Fruit fly (Drosophila melanogaster) whole organism, larva: ENCODE data around the gene CG2975.
A peak's percentile ranks its signal among the peaks of the same experiment; 100 is the strongest.

Source experiments
- noc ChIP-seq: fragments of 200-800 bp; sonication (Bioruptor generic); optimal IDR thresholded peaks from 3 replicates; lab custom pipeline; 2019; ENCODE audit warnings: missing biosample characterization, mild to moderate bottlenecking, missing genetic modification characterization, moderate library complexity

Gene CG2975

DNA sequence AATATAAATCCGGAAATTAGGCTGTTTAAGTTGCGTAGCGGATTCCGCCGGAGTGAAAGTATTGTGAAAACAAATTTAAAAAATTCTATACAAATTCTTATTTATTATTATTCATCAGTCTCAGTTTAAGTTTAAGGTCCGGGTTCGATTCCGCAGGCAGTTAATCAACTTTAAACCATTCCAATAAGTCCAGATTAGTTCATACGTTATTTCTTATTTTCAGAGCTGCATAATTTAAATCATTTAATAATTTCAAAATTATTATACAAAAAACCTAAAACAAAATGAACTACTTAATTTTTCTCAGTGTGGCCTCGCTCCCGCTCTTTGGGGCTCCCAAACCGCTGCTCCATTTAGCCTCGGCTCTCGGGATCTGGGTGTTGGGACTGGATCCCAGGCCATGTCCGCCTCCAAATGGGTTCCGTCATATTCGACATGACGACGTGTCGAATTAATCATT, 9.6 kb upstream of the CG2975 start:
- TF ChIP-seq noc = peak; percentile 91

dm6 chr2L:2837742-2838461, 2.0 kb upstream of the CG2975 start, which contains the start of the genes CG3119 and Cpr23B:
Gene CG3119 (minus strand): TSS chr2L:2837833.
Gene Cpr23B (plus strand): TSS chr2L:2838411.
- TF ChIP-seq noc = no peak

DNA sequence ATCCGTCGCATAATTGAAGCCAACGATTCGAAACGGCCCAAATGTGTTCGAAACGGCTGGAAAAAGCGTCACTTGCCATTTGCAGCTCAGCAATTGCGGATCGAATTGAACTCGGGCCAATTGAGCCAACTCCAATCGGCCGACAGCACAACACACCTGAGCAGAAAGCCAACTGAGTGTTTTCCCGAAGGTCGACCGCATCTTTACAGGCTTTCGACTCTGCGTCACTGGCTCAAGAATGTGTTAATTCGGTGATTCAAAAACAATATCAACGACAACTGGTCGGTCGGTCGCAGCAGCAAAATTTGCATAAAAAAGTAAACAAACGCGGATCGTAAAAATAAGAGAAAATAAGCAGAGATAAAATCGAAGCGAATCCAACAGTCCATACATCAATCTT, 387 bp downstream of the CG2975 start:
- no peak for TF ChIP-seq noc

- no peak for TF ChIP-seq noc
These were observed 4.5 kb downstream of the CG2975 start, which contains the start of gene CG18558 for dm6 chr2L:2844413-2844812. Gene CG18558 (minus strand): TSS chr2L:2844513.

DNA sequence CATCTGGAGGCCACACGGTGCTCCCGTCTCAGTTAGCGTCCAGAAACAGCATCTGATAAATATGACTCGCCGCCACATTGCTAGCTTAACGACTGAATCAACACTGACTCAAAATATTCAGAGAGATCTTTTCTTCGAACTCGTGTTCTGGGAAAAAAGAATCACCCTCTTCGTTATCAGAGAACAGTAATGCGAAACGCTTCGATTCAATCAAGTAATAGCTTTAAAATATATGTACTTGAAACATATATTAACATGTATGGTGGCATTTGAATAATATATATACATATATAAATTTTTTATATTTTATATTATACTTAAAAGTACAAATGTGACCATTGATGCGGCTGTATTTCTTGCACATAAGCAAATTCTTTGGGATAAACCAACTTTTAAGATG, 5.7 kb downstream of the CG2975 start, which contains the start of gene CG18557:
Gene CG18557, minus strand, starts transcription at position 101 of the 400 bp plus-strand sequence.
- no peak for TF ChIP-seq noc

DNA sequence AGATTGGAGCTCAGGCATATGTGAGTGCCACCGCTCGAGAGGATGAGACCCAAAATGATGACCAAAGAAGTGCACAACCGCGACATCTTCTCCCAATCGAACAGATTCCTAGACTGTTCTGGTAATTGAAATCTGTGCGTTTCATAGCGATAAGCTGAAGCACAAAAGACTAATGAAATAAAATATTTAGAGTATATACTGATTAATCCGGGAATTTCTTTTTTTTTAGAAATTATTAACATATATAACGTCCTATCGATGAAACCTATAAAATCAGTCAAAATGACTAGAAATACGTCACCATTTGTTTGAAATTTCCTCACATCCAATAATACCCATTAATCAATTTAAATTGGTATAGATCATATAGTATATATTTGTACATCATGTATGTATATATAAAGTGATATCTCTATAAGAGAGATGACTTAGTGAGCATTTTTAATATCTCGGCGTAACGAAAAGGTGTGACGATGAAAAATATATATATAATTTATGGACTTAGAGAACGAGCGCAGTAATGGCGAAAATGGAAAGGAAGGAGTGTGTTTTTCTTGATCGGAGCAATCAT, 7.3 kb downstream of the CG2975 start, which contains the start of the genes CG3117 and CG2983:
Gene CG3117, minus strand, starts transcription at position 101 of the 571 bp plus-strand sequence.
Gene CG2983, plus strand, starts transcription at position 521 of the 571 bp plus-strand sequence.
- no peak for TF ChIP-seq noc

dm6 chr2L:2851589-2851988, 11.7 kb downstream of the CG2975 start:
- no peak for TF ChIP-seq noc

dm6 chr2L:2855204-2855768, 15.4 kb downstream of the CG2975 start:
- TF ChIP-seq noc = no peak

DNA sequence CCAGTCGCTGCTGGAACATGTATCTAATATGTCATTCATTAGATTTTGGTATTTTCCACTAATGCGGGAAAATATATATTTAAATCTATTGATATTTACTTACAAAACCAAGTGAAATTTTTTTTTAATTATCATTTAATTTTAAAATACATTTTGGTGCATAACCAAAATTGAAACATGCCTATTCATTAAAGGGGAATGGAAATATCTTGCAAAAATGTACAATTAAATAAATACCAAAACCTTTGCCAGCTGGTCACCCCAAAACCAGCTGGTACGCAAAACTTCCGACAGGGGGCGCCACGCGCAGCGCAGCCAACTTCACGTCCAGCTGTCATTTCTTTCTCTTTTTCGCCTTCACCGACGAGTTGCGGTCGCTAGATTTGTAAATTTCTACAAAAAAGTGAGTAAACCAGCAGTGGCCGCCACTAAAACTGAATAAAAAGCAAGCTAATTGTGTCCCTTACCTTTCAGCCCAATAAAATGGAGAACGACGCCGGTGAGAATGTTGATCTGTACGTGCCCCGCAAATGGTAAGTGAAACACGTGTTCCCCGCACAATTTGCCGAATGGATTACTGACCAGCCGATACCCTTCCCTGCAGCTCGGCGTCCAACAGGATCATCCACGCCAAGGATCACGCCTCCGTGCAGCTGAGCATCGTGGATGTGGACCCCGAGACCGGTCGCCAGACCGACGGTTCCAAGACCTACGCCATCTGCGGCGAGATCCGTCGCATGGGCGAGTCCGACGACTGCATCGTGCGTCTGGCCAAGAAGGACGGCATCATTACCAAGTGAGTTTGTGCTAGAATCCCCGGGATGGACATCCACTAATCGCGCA, 16.1 kb downstream of the CG2975 start, which contains the start of the genes CG3104 and RpS21:
Gene CG3104, minus strand, starts transcription at position 6 of the 843 bp plus-strand sequence.
Gene RpS21, plus strand, starts transcription at position 298 of the 843 bp plus-strand sequence.
- TF ChIP-seq noc = peak; percentile 42

DNA sequence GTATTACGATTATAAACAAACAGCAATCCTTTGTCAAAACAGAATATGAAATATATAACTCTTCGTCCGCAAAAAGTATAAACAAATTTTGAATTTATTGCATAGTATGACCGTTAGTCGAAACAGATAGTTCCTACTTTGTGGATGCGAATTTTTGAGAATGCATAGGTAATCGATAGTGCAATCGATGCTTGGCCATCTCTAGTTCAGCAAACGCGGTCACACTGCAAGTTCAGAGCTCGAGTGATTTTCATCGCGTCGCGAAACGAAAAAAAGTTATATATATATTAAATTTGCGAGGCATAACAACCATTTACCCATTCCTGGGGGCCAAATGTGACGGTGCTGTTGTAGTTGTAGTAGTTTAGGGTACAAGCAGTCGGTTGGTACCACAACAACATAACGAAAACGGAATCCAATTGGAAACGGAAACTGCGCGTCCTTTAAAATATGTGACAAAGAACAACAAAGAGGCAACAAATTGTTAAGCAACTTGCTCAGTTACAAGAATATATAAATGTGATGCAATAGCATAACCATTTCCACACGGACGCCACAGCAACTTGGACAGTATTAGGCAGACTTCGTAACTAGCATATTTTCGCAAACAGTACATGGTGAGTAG, 17.1 kb downstream of the CG2975 start, which contains the start of gene CG2991:
Gene CG2991, plus strand, starts transcription at position 205 of the 625 bp plus-strand sequence.
- peak; percentile 21 for TF ChIP-seq noc

DNA sequence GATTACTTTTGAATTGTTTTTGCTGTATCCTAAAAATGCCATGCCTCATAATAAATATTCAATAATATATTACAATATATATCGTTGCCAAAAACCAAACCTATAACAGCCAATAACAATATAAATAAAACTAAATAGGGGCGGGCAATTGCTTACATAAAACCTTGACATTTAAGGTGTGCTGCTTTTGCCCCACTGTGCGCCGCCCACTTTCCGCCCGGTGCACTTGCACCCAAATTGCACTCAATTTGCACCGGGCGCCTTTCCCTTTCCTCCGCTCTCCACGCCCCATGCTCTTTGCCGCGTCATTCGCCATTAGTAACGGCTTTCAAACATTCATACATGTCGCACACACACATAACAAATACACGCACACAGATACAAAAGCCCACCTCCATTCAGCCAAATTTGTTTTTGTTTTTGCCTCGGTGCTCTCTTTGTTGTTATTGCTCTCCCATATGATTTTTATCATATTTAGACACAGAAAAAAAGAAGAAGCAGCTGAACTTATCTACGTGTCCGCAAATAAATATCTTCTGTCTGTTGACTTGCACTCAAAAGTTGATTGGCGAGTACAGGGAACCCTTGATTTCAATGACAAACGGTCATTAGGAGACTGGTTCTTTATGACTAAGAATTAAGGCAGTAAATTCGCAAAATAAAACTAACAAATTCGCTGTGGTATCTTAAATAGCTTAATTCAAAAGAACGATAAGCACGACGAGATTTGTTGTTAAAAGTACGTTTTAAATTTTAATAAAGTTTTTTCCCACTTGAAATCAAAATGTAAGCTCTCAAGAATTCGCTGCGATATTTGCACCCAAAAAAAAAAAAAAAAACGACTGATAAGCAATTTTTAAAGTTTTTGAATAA, 18.2 kb downstream of the CG2975 start:
- peak; percentile 62 for TF ChIP-seq noc

DNA sequence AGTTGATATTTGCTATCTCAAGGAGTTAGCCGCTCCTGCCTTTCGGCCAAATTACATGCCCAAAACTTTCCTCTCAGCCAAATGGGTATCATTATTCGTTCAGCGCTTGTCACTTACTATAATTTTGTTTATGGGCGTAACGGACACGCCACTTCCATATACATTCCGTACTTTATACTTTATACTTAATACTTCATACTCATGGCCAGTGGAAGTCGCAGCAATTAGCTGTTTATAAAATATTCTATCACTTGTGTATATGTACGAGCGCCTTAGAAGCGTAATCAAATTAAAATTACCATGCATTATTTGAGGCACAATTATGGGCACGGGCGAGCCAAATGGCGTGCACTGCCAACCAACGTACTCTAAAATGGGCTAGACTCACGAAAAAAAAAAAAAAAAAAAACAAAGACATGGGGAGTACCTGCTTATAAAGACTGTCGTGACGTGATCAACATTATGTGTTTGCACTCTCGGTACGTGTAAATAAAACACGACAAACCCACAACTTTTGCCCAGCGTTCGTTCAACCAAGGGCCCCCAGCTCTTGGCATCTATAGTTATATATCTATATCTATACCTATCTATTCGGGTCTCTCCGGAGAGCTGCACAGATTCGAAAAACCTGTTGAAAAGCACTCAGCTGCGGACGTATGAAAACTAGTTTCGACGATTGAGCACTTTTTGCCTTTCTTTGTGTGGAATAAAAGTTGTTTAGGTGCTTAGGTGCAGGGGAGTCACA, 21.4 kb downstream of the CG2975 start:
- TF ChIP-seq noc = no peak

dm6 chr2L:2861885-2862620, 22.1 kb downstream of the CG2975 start:
- peak; percentile 11 for TF ChIP-seq noc
